Fruit fly (Drosophila melanogaster) S2 (cell line): Measurements from ENCODE around the gene CG4907.

Experiments
- CG8478 ChIP-seq: fragments of >200 bp; optimal IDR thresholded peaks from 2 replicates; lab custom pipeline; 2018
- CTCF ChIP-seq, 2 experiments: fragments of >200 bp; optimal IDR thresholded peaks; 2 replicates each; lab custom pipeline; 2018

CG4907 gene

DNA sequence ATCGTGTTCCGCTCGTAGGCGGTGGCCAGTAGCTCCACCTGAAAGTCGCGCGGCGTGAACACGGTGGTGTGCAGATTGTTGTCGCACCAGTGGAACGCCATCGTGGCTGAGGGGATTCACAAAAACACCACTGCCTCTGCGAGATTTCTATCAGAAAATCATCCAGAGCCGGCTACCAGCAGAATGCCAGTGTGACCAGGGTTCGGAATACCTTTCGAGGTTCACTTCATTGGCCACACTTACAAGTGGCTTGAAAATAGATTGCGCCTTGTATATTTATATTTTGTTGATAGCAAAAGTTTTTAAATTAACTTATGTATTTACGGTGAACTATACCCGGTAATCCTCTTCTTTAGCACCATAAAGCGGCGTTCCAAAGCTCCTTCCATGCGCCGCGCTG lies 30.4 kb upstream of the CG4907 start, which contains the start of the genes Dcr-1 and CG6985:
TSS of gene Dcr-1 (minus strand) at position 162 of the 400 bp plus-strand sequence.
TSS of gene CG6985 (plus strand) at position 221 of the 400 bp plus-strand sequence.
- TF ChIP-seq CG8478 (lab: Kevin White, UChicago) (no peak), CTCF (optimal IDR thresholded peaks at IDR 0.05; lab: Kevin White, UChicago) (peak in 1 of 2 experiments; percentile 3)

DNA sequence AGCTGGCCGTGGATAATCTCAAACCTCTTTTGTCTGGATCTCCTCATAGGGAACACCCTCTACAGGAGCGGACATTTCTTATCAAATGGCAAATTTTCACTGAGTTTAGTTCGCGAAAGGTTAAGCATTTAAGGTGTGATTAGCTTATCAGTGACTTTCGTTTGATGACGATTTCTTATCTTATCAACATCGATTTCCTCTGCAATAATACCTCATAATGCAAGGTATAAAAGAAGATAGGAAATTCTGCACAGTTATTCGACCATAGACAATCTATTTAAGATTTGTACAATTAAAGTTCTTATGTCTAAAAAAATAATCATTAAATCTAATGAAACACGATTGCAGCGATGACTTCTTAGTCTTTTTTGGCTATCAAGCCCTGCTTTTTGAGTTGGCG lies 23.2 kb upstream of the CG4907 start, which contains the start of gene Takl2:
TSS of gene Takl2 (minus strand) at position 101 of the 400 bp plus-strand sequence.
- TF ChIP-seq CTCF (optimal IDR thresholded peaks at IDR 0.05; lab: Kevin White, UChicago) (no peak), CG8478 (lab: Kevin White, UChicago) (no peak)

DNA sequence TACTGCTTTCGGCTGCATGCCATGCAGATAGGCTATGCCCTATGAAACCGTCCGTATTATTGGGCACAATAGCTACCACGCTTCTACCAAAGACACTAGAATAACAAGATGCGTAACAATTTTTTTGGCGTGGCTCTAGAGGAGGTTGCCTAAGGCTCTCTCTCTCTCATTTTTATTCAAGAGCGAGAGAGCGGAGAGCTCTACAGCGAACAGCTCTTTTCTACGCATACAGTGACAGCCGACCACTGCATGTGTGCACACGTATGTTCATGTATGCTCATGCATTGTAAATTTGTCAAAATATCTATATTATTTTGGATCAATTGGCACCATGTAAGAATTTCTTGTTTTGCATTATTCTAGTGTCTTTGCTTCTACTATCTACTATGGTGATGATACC lies 22.4 kb upstream of the CG4907 start:
- TF ChIP-seq CG8478 (lab: Kevin White, UChicago) (no peak), CTCF (optimal IDR thresholded peaks at IDR 0.05; lab: Kevin White, UChicago) (no peak)

- no peak for TF ChIP-seq CG8478 (lab: Kevin White, UChicago)
- no peak for TF ChIP-seq CTCF (optimal IDR thresholded peaks at IDR 0.05; lab: Kevin White, UChicago)
Measured at dm6 chr3R:22727857-22728256, 17.3 kb upstream of the CG4907 start.

dm6 chr3R:22727456-22727833 lies 16.9 kb upstream of the CG4907 start:
- TF ChIP-seq CTCF (optimal IDR thresholded peaks at IDR 0.05; lab: Kevin White, UChicago) (no peak), CG8478 (lab: Kevin White, UChicago) (no peak)

DNA sequence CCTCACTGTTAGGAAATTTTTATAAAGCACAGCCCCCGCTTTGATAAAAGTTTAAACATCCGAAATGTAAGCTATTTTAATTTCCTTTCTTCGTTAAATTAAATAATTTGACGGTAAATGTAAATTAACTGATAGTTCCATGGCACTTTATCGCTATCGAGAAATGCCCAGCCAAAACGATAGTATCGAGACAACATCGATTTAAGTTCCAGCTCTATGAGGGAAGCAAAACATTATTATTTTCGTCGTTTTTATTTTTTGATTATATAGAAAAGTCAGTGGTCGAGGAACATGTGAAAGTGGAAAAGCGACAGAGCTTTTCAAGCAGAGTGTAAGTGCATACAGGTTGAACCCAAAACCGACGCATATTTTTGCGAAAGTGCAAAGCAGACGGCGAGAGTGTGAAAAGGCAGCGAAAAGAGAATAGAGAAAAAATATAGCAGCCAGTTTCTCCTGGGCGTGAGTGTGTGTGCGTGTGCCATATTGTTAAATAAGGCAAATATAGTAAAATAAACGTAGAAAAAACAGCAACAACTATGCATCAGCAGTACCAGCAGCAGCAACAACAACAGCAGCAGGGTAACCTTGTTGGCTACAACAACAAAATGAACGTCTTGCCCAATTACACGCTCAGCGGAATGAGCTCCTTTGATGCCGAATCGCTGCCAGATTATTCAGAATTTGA lies 16.4 kb upstream of the CG4907 start, which contains the start of gene CG45049:
TSS of gene CG45049 (plus strand) at position 197 of the 685 bp plus-strand sequence.
- TF ChIP-seq CG8478 (lab: Kevin White, UChicago), result no peak
- no peak for TF ChIP-seq CTCF (optimal IDR thresholded peaks at IDR 0.05; lab: Kevin White, UChicago)

- TF ChIP-seq CTCF (optimal IDR thresholded peaks at IDR 0.05; lab: Kevin White, UChicago), result peak; percentile 2 to 34
- TF ChIP-seq CG8478 (lab: Kevin White, UChicago), result no peak
Measured at dm6 chr3R:22726031-22726770, 15.6 kb upstream of the CG4907 start, which contains the start of gene RNF220. TSS of gene RNF220 (minus strand) at chr3R:22726414.

- TF ChIP-seq CTCF (optimal IDR thresholded peaks at IDR 0.05; lab: Kevin White, UChicago), result no peak
- no peak for TF ChIP-seq CG8478 (lab: Kevin White, UChicago)
Measured at dm6 chr3R:22724149-22724973, 13.8 kb upstream of the CG4907 start, which contains the start of gene Irp-1A. TSS of gene Irp-1A (minus strand) at chr3R:22724587.

DNA sequence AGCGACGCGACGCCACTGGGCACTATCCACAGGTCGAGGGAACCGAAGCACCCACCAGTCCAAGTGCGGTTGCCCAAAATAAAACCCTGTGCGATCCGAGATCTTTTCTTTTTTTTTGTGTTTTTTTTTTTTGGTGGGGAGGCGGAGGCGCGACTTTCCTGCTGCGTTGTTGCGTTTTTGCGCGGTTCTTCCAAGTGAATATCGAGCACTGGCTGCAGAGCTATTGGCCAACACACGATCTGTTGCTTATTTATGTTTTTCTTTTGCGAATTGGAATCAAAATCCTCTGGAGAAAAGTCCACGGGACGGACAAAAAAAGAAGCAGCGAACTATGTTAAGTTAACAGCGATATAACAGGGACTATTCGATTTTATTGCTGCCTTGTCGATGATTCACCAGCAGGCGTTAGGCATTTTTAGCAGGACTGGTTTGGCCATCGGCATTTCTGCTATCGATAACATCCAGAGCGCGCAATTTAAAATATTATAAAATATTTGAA lies 10.3 kb upstream of the CG4907 start, which contains the start of gene wge:
TSS of gene wge (minus strand) at position 343 of the 499 bp plus-strand sequence.
- no peak for TF ChIP-seq CG8478 (lab: Kevin White, UChicago)
- TF ChIP-seq CTCF (optimal IDR thresholded peaks at IDR 0.05; lab: Kevin White, UChicago), result peak in 1 of 2 experiments; percentile 21

DNA sequence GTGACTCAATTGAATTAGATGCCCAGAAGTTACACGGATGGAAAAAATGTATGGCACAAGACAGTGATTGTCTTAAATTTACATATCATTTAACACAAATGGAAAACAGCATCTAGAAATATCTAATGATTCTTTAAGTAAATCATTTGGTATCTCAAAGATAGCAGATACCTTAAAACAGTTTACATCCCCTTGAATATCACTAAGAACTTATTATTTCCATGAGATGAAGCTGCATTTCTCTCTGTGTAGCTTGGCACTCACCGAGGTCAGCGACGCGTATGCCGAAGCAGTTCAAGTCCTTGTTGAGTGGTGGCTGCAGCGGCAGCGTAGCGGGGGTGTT lies 9.0 kb upstream of the CG4907 start:
- no peak for TF ChIP-seq CTCF (optimal IDR thresholded peaks at IDR 0.05; lab: Kevin White, UChicago)
- no peak for TF ChIP-seq CG8478 (lab: Kevin White, UChicago)

- TF ChIP-seq CG8478 (lab: Kevin White, UChicago) (no peak), CTCF (optimal IDR thresholded peaks at IDR 0.05; lab: Kevin White, UChicago) (no peak)
Measured at dm6 chr3R:22718937-22719606, 8.5 kb upstream of the CG4907 start.

- TF ChIP-seq CTCF (optimal IDR thresholded peaks at IDR 0.05; lab: Kevin White, UChicago), result no peak
- no peak for TF ChIP-seq CG8478 (lab: Kevin White, UChicago)
Measured at dm6 chr3R:22718401-22718800, 7.8 kb upstream of the CG4907 start.

dm6 chr3R:22717863-22718262 lies 7.3 kb upstream of the CG4907 start:
- no peak for TF ChIP-seq CTCF (optimal IDR thresholded peaks at IDR 0.05; lab: Kevin White, UChicago)
- TF ChIP-seq CG8478 (lab: Kevin White, UChicago), result no peak
